Comparison of ENCODE assay signal across 5 fruit fly cellular contexts in the genomic region with DNA sequence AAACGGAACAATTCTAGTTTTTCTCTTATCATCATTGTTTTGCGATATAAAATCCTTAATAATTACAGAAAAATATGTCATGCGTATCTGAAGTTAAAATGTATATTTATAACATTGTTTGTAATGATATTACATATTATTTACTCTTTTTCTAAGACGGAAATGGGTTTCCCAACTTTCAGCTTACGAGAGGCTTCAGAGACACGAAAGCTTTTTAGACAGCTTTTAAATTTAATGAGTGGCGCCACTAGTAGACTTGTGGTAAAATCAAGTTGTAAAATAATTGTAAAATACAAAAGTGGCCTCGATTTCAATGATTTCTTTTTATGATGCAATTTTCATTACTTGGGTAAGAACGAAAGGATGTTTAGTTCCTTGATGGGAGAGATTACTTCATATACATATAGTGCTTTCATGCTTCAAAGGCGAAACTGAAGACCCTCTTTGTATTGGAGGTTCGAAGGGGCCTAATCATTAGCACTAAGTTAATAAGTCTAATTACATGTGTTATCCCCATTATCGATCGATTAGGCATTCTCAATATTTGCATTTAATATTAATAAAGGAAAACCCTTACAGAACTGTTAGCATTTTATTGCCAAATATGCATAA.
TF ChIP-seq lines count a peak whose summit lies in the region.

No protein-coding gene starts in this region.

TF ChIP-seq in whole organism, adult, 20 proteins besides CTCF, POLR2A, EP300 and RAD21 (continued from another document):
- TF ChIP-seq CG7045 (GFP tag; optimal IDR thresholded peaks at IDR 0.05; lab: Kevin White, UChicago) (peak; percentile 84), bab1 (GFP tag; optimal IDR thresholded peaks at IDR 0.05; lab: Kevin White, UChicago) (peak; percentile 85), pad (GFP tag; optimal IDR thresholded peaks at IDR 0.05; lab: Kevin White, UChicago) (peak; percentile 38), CG5204 (GFP tag; optimal IDR thresholded peaks at IDR 0.05; lab: Kevin White, UChicago) (peak; percentile 47)
TF ChIP-seq in whole organism, adult: peak in this region for 18.

TF ChIP-seq in whole organism, embryonic, 481 proteins besides CTCF, POLR2A, EP300 and RAD21 (continued from another document and continues in another):
- peak; percentile 93 for TF ChIP-seq bcd (GFP tag; optimal IDR thresholded peaks at IDR 0.05; lab: Kevin White, UChicago)
- TF ChIP-seq nerfin-2 (GFP tag; IDR thresholded peaks at IDR 0.05; lab: Robert Waterston, UW; ENCODE audit: partially characterized antibody) = no peak
- peak; percentile 48 for TF ChIP-seq sima (GFP tag; optimal IDR thresholded peaks at IDR 0.05; lab: Kevin White, UChicago)
- no peak for TF ChIP-seq CG11560 (tag; IDR thresholded peaks at IDR 0.05; lab: Robert Waterston, UW)
- peak; percentile 75 for TF ChIP-seq grau (tag; optimal IDR thresholded peaks at IDR 0.05; lab: Kevin White, UChicago)
- peak; percentile 41 for TF ChIP-seq CG10267 (tag; optimal IDR thresholded peaks at IDR 0.05; lab: Kevin White, UChicago)
- TF ChIP-seq hb (GFP tag; IDR thresholded peaks at IDR 0.05; lab: Robert Waterston, UW; ENCODE audit: partially characterized antibody) = no peak
- TF ChIP-seq Awh (GFP tag; IDR thresholded peaks at IDR 0.05; lab: Robert Waterston, UW) = peak; percentile 85
- TF ChIP-seq CG8089 (GFP tag; optimal IDR thresholded peaks at IDR 0.05; lab: Kevin White, UChicago) = peak; percentile 51
- peak; percentile 74 for TF ChIP-seq pb (GFP tag; optimal IDR thresholded peaks at IDR 0.05; lab: Kevin White, UChicago)
- no peak for TF ChIP-seq oc (tag; optimal IDR thresholded peaks at IDR 0.05; lab: Kevin White, UChicago)
- no peak for TF ChIP-seq gfzf (GFP tag; optimal IDR thresholded peaks at IDR 0.05; lab: Kevin White, UChicago)
- TF ChIP-seq CG18476 (GFP tag; optimal IDR thresholded peaks at IDR 0.05; lab: Kevin White, UChicago) = peak; percentile 53
- TF ChIP-seq CG11085 (GFP tag; IDR thresholded peaks at IDR 0.05; lab: Robert Waterston, UW) = peak; percentile 85
- peak; percentile 88 for TF ChIP-seq CG14441 (GFP tag; IDR thresholded peaks at IDR 0.05; lab: Robert Waterston, UW)
- peak; percentile 91 for TF ChIP-seq MTF-1 (GFP tag; optimal IDR thresholded peaks at IDR 0.05; lab: Kevin White, UChicago; ENCODE audit: borderline replicate concordance)
- TF ChIP-seq CG8281 (tag; optimal IDR thresholded peaks at IDR 0.05; lab: Kevin White, UChicago) = peak; percentile 76
- peak; percentile 87 for TF ChIP-seq emc (GFP tag; optimal IDR thresholded peaks at IDR 0.05; lab: Kevin White, UChicago)
- peak; percentile 70; the same call in 1 of the 2 replicates for TF ChIP-seq toy (GFP tag; IDR thresholded peaks at IDR 0.05; lab: Robert Waterston, UW)
- TF ChIP-seq Side (GFP tag; optimal IDR thresholded peaks at IDR 0.05; lab: Kevin White, UChicago) = peak; percentile 76
- no peak for TF ChIP-seq hkb (optimal IDR thresholded peaks at IDR 0.05; lab: Kevin White, UChicago)
- TF ChIP-seq hkb (GFP tag; IDR thresholded peaks at IDR 0.05; lab: Robert Waterston, UW) = peak; percentile 87
- TF ChIP-seq Xbp1 (GFP tag; optimal IDR thresholded peaks at IDR 0.05; lab: Kevin White, UChicago) = peak; percentile 87
- peak; percentile 68 for TF ChIP-seq CG11696 (GFP tag; IDR thresholded peaks at IDR 0.05; lab: Robert Waterston, UW)
- TF ChIP-seq inv (GFP tag; IDR thresholded peaks at IDR 0.05; lab: Robert Waterston, UW; ENCODE audit: partially characterized antibody) = no peak
- peak; percentile 88 for TF ChIP-seq tgo (GFP tag; IDR thresholded peaks at IDR 0.05; lab: Robert Waterston, UW)
- no peak for TF ChIP-seq pita (GFP tag; optimal IDR thresholded peaks at IDR 0.05; lab: Kevin White, UChicago)
- peak; percentile 76 for TF ChIP-seq bab2 (GFP tag; optimal IDR thresholded peaks at IDR 0.05; lab: Kevin White, UChicago)
- peak; percentile 83 for TF ChIP-seq CrebB (tag; optimal IDR thresholded peaks at IDR 0.05; lab: Kevin White, UChicago)

TF ChIP-seq in whole organism, prepupa, 60 proteins besides CTCF, POLR2A, EP300 and RAD21 (continued from another document and continues in another):
- TF ChIP-seq fkh (GFP tag; optimal IDR thresholded peaks at IDR 0.05; lab: Kevin White, UChicago) (peak; percentile 85), Gug (GFP tag; IDR thresholded peaks at IDR 0.05; lab: Robert Waterston, UW) (peak; percentile 60), CG11294 (GFP tag; IDR thresholded peaks at IDR 0.05; lab: Robert Waterston, UW) (no peak), pdm3 (GFP tag; optimal IDR thresholded peaks at IDR 0.05; lab: Kevin White, UChicago) (peak; percentile 77), CG6276 (GFP tag; optimal IDR thresholded peaks at IDR 0.05; lab: Kevin White, UChicago) (no peak), Ets96B (tag; optimal IDR thresholded peaks at IDR 0.05; lab: Kevin White, UChicago) (no peak), CG15336 (GFP tag; IDR thresholded peaks at IDR 0.05; lab: Robert Waterston, UW) (no peak), salr (GFP tag; optimal IDR thresholded peaks at IDR 0.05; lab: Kevin White, UChicago) (peak; percentile 10 to 73), esn (GFP tag; optimal IDR thresholded peaks at IDR 0.05; lab: Kevin White, UChicago) (peak; percentile 84), Sox14 (GFP tag; optimal IDR thresholded peaks at IDR 0.05; lab: Kevin White, UChicago) (peak; percentile 45), CG34406 (GFP tag; optimal IDR thresholded peaks at IDR 0.05; lab: Kevin White, UChicago) (peak; percentile 67), Eip93F (GFP tag; optimal IDR thresholded peaks at IDR 0.05; lab: Kevin White, UChicago) (no peak), Eip75B (GFP tag; optimal IDR thresholded peaks at IDR 0.05; lab: Kevin White, UChicago) (peak; percentile 81), CG6854 (GFP tag; optimal IDR thresholded peaks at IDR 0.05; lab: Kevin White, UChicago) (no peak), CG10631 (GFP tag; optimal IDR thresholded peaks at IDR 0.05; lab: Kevin White, UChicago) (peak; percentile 66), CG8632 (GFP tag; optimal IDR thresholded peaks at IDR 0.05; lab: Kevin White, UChicago) (peak; percentile 58), CG11902 (GFP tag; optimal IDR thresholded peaks at IDR 0.05; lab: Kevin White, UChicago) (peak; percentile 58), fd59A (GFP tag; optimal IDR thresholded peaks at IDR 0.05; lab: Kevin White, UChicago) (peak; percentile 37), CG16779 (tag; optimal IDR thresholded peaks at IDR 0.05; lab: Kevin White, UChicago) (peak; percentile 65), Sox15 (GFP tag; optimal IDR thresholded peaks at IDR 0.05; lab: Kevin White, UChicago) (peak; percentile 43), CG9139 (GFP tag; optimal IDR thresholded peaks at IDR 0.05; lab: Kevin White, UChicago) (peak; percentile 27), Hr38 (GFP tag; optimal IDR thresholded peaks at IDR 0.05; lab: Kevin White, UChicago) (no peak), CG4318 (GFP tag; optimal IDR thresholded peaks at IDR 0.05; lab: Kevin White, UChicago) (peak; percentile 27), topi (GFP tag; optimal IDR thresholded peaks at IDR 0.05; lab: Kevin White, UChicago) (peak; percentile 79), Hr39 (GFP tag; optimal IDR thresholded peaks at IDR 0.05; lab: Kevin White, UChicago) (peak; percentile 59), Eip78C (GFP tag; lab: Kevin White, UChicago) (peak; percentile 89), svp (GFP tag; lab: Kevin White, UChicago) (peak; percentile 18), eg (GFP tag; IDR thresholded peaks at IDR 0.05; lab: Robert Waterston, UW) (peak; percentile 83), CG6808 (GFP tag; optimal IDR thresholded peaks at IDR 0.05; lab: Kevin White, UChicago) (peak; percentile 55), Hr4 (GFP tag; optimal IDR thresholded peaks at IDR 0.05; lab: Kevin White, UChicago) (peak; percentile 21), CG1621 (tag; optimal IDR thresholded peaks at IDR 0.05; lab: Kevin White, UChicago) (no peak), Blimp-1 (GFP tag; optimal IDR thresholded peaks at IDR 0.05; lab: Kevin White, UChicago) (peak; percentile 20)

TF ChIP-seq in whole organism, pupa, 21 proteins besides CTCF, POLR2A, EP300 and RAD21 (continued from another document):
- peak; percentile 67; the same call in 1 of the 2 replicates for TF ChIP-seq Ets98B (GFP tag; IDR thresholded peaks at IDR 0.05; lab: Robert Waterston, UW)
- peak; percentile 62 for TF ChIP-seq CG15710 (tag; optimal IDR thresholded peaks at IDR 0.05; lab: Kevin White, UChicago)

TF ChIP-seq in whole organism, wandering third instar larva, 38 proteins besides CTCF, POLR2A, EP300 and RAD21 (continued from another document):
- TF ChIP-seq ey (GFP tag; optimal IDR thresholded peaks at IDR 0.05; lab: Kevin White, UChicago) = peak; percentile 3
- TF ChIP-seq OdsH (GFP tag; optimal IDR thresholded peaks at IDR 0.05; lab: Kevin White, UChicago) = peak; percentile 46
- peak; percentile 22 for TF ChIP-seq psq (GFP tag; optimal IDR thresholded peaks at IDR 0.05; lab: Kevin White, UChicago)
- no peak for TF ChIP-seq woc (GFP tag; optimal IDR thresholded peaks at IDR 0.05; lab: Kevin White, UChicago)
- TF ChIP-seq Hr83 (GFP tag; optimal IDR thresholded peaks at IDR 0.05; lab: Kevin White, UChicago; ENCODE audit: poor library complexity, severe bottlenecking) = peak; percentile 90
- TF ChIP-seq fru (GFP tag; optimal IDR thresholded peaks at IDR 0.05; lab: Kevin White, UChicago) = peak; percentile 72
- no peak for TF ChIP-seq dl (GFP tag; optimal IDR thresholded peaks at IDR 0.05; lab: Kevin White, UChicago; ENCODE audit: insufficient read depth in 1 of 2, partially characterized antibody in 2 of 2)
